Fruit fly (Drosophila melanogaster) whole organism, embryonic: Measurements from ENCODE around the gene Egfrap.

Experiments used
- ATbp ChIP-seq: fragments of 200-800 bp; sonication (Bioruptor generic); optimal IDR thresholded peaks from 2 replicates; lab custom pipeline; 2017; ENCODE audit warnings: missing biosample characterization, mild to moderate bottlenecking, missing genetic modification characterization, missing genetic modification reagents
- Atf-2 ChIP-seq: fragments of 200-800 bp; sonication (Bioruptor generic); optimal IDR thresholded peaks from 2 replicates; lab custom pipeline; 2016; ENCODE audit warnings: missing biosample characterization, missing genetic modification characterization
- CG10147 ChIP-seq: fragments of 200-800 bp; sonication (Bioruptor generic); optimal IDR thresholded peaks from 2 replicates; lab custom pipeline; 2019; ENCODE audit warnings: missing biosample characterization, mild to moderate bottlenecking, missing genetic modification characterization, moderate library complexity
- CG14050 ChIP-seq: fragments of 200-800 bp; sonication (Bioruptor generic); IDR thresholded peaks from 3 replicates; pipeline ENCODE4 v1.3.6; 2022; ENCODE audit warnings: missing biosample characterization, missing genetic modification characterization
- CG14710 ChIP-seq: fragments of 200-800 bp; sonication (Bioruptor generic); optimal IDR thresholded peaks from 3 replicates; lab custom pipeline; 2019; ENCODE audit warnings: missing biosample characterization, mild to moderate bottlenecking, missing genetic modification characterization, moderate library complexity
- CG15479 ChIP-seq: fragments of 200-800 bp; sonication (Bioruptor generic); optimal IDR thresholded peaks from 3 replicates; lab custom pipeline; 2019; ENCODE audit warnings: missing biosample characterization, mild to moderate bottlenecking, missing genetic modification characterization, moderate library complexity
- CG15601 ChIP-seq: fragments of 200-800 bp; sonication (Bioruptor generic); optimal IDR thresholded peaks from 3 replicates; lab custom pipeline; 2019; ENCODE audit warnings: missing biosample characterization, mild to moderate bottlenecking, missing genetic modification characterization, moderate library complexity
- CG16815 ChIP-seq: fragments of 200-800 bp; sonication (Bioruptor generic); optimal IDR thresholded peaks from 3 replicates; lab custom pipeline; 2017; ENCODE audit warnings: missing biosample characterization, mild to moderate bottlenecking, missing genetic modification characterization
- CG18262 ChIP-seq: fragments of 200-800 bp; optimal IDR thresholded peaks from 3 replicates; lab custom pipeline; 2019; ENCODE audit warnings: missing biosample characterization, mild to moderate bottlenecking, missing genetic modification characterization, moderate library complexity
- CG1832 ChIP-seq: fragments of 200-800 bp; sonication (Bioruptor generic); optimal IDR thresholded peaks from 2 replicates; lab custom pipeline; 2017; ENCODE audit warnings: missing biosample characterization, mild to moderate bottlenecking, missing genetic modification characterization, inconsistent platforms
- CG2202 ChIP-seq: fragments of 200-800 bp; sonication (Bioruptor generic); optimal IDR thresholded peaks from 2 replicates; lab custom pipeline; 2018; ENCODE audit warnings: missing biosample characterization, mild to moderate bottlenecking, missing genetic modification characterization
- CG33557 ChIP-seq: fragments of 200-800 bp; sonication (Bioruptor generic); optimal IDR thresholded peaks from 2 replicates; lab custom pipeline; 2019; ENCODE audit warnings: missing biosample characterization, mild to moderate bottlenecking, missing genetic modification characterization, moderate library complexity
- CG3407 ChIP-seq: fragments of 200-800 bp; sonication (Bioruptor generic); optimal IDR thresholded peaks from 2 replicates; lab custom pipeline; 2018; ENCODE audit warnings: missing biosample characterization, mild to moderate bottlenecking, missing genetic modification characterization
- CG4707 ChIP-seq: fragments of 200-800 bp; sonication (Bioruptor generic); optimal IDR thresholded peaks from 2 replicates; lab custom pipeline; 2018; ENCODE audit warnings: missing biosample characterization, mild to moderate bottlenecking, missing genetic modification characterization, moderate library complexity
- CG7745 ChIP-seq: fragments of 200-800 bp; sonication (Bioruptor generic); optimal IDR thresholded peaks from 2 replicates; lab custom pipeline; 2018; ENCODE audit warnings: missing biosample characterization, mild to moderate bottlenecking, missing genetic modification characterization, moderate library complexity
- CG9817 ChIP-seq: fragments of 200-800 bp; sonication (Bioruptor generic); optimal IDR thresholded peaks from 2 replicates; lab custom pipeline; 2018; ENCODE audit warnings: missing biosample characterization, mild to moderate bottlenecking, missing genetic modification characterization, moderate library complexity
- CrebB ChIP-seq: fragments of 200-800 bp; sonication (Bioruptor generic); optimal IDR thresholded peaks from 3 replicates; lab custom pipeline; 2018; ENCODE audit warnings: missing biosample characterization, mild to moderate bottlenecking, missing genetic modification characterization
- D19A ChIP-seq: fragments of 200-800 bp; optimal IDR thresholded peaks from 3 replicates; lab custom pipeline; 2019; ENCODE audit warnings: missing biosample characterization, mild to moderate bottlenecking, missing genetic modification characterization, moderate library complexity
- Eip74EF ChIP-seq, 2 experiments: fragments of 200-800 bp in 1 of 2; fragments of >200 bp in 1 of 2; sonication (Bioruptor generic) in 1 of 2; optimal IDR thresholded peaks; 2 replicates each; lab custom pipeline; 2017 to 2019; ENCODE audit warnings: missing biosample characterization in 2 of 2, missing genetic modification characterization in 2 of 2, mild to moderate bottlenecking in 1 of 2, moderate library complexity in 1 of 2
- HLHmδ ChIP-seq: fragments of 200-800 bp; sonication (Bioruptor generic); optimal IDR thresholded peaks from 2 replicates; lab custom pipeline; 2018; ENCODE audit warnings: missing biosample characterization, mild to moderate bottlenecking, missing genetic modification characterization, moderate library complexity
- Hand ChIP-seq: fragments of 200-800 bp; sonication (Bioruptor generic); optimal IDR thresholded peaks from 2 replicates; lab custom pipeline; 2017; ENCODE audit warnings: mild to moderate bottlenecking, missing biosample characterization, missing genetic modification reagents, missing genetic modification characterization
- Hr78 ChIP-seq, 2 experiments: fragments of 200-800 bp in 1 of 2; fragments of >200 bp in 1 of 2; sonication (Bioruptor generic) in 1 of 2; optimal IDR thresholded peaks; 2 replicates each; lab custom pipeline; 2017 to 2019; ENCODE audit warnings: missing biosample characterization in 2 of 2, missing genetic modification characterization in 2 of 2, mild to moderate bottlenecking in 1 of 2, moderate library complexity in 1 of 2
- Hsf ChIP-seq: fragments of 200-800 bp; sonication (Bioruptor generic); optimal IDR thresholded peaks from 3 replicates; lab custom pipeline; 2016; ENCODE audit warnings: missing biosample characterization, missing genetic modification characterization
- NFAT ChIP-seq: fragments of 200-800 bp; sonication (Bioruptor generic); IDR thresholded peaks from 2 replicates; pipeline ENCODE4 v1.3.6; 2022; ENCODE audit warnings: missing biosample characterization, missing genetic modification characterization
- Ravus ChIP-seq: fragments of 200-800 bp; sonication (Bioruptor generic); IDR thresholded peaks from 2 replicates; pipeline ENCODE4 v1.3.6; 2022; ENCODE audit warnings: missing biosample characterization, missing genetic modification characterization
- Six4 ChIP-seq: fragments of 200-800 bp; sonication (Bioruptor generic); optimal IDR thresholded peaks from 2 replicates; lab custom pipeline; 2016; ENCODE audit warnings: missing biosample characterization, missing genetic modification characterization
- Sry-β ChIP-seq: fragments of 200-800 bp; sonication (Bioruptor generic); optimal IDR thresholded peaks from 2 replicates; lab custom pipeline; 2018; ENCODE audit warnings: missing biosample characterization, mild to moderate bottlenecking, missing genetic modification characterization, moderate library complexity
- YL-1 ChIP-seq: fragments of 200-800 bp; sonication (Bioruptor generic); optimal IDR thresholded peaks from 3 replicates; lab custom pipeline; 2017; ENCODE audit warnings: missing biosample characterization, mild to moderate bottlenecking, missing genetic modification characterization
- ci ChIP-seq: fragments of 200-800 bp; sonication (Bioruptor generic); IDR thresholded peaks from 3 replicates; pipeline ENCODE4 v1.3.6; 2022; ENCODE audit warnings: missing biosample characterization, missing genetic modification characterization
- corto ChIP-seq: fragments of 200-800 bp; sonication (Bioruptor generic); optimal IDR thresholded peaks from 2 replicates; lab custom pipeline; 2016; ENCODE audit warnings: missing biosample characterization, mild to moderate bottlenecking, missing genetic modification characterization, moderate library complexity
- croc ChIP-seq: fragments of 200-800 bp; sonication (Bioruptor generic); conservative IDR thresholded peaks from 3 replicates; pipeline ENCODE4 v1.3.6; 2022; ENCODE audit warnings: missing biosample characterization, missing genetic modification characterization
- dmrt11E ChIP-seq: fragments of 200-800 bp; sonication (Bioruptor generic); optimal IDR thresholded peaks from 3 replicates; lab custom pipeline; 2018; ENCODE audit warnings: missing biosample characterization, mild to moderate bottlenecking, missing genetic modification characterization, moderate library complexity
- eve ChIP-seq, 2 experiments: fragments of >200 bp; optimal IDR thresholded peaks; 2 replicates each; lab custom pipeline; 2017; ENCODE audit warnings: missing biosample characterization in 2 of 2, missing genetic modification characterization in 2 of 2
- exex ChIP-seq: fragments of 200-800 bp; sonication (Bioruptor generic); optimal IDR thresholded peaks from 4 replicates; lab custom pipeline; 2018; ENCODE audit warnings: missing biosample characterization, mild to moderate bottlenecking, missing genetic modification characterization, moderate library complexity
- fru ChIP-seq: fragments of >200 bp; optimal IDR thresholded peaks from 2 replicates; lab custom pipeline; 2017
- grau ChIP-seq: fragments of 200-800 bp; optimal IDR thresholded peaks from 3 replicates; lab custom pipeline; 2019; ENCODE audit warnings: missing biosample characterization, mild to moderate bottlenecking, missing genetic modification characterization, moderate library complexity
- hbn ChIP-seq: fragments of 200-800 bp; sonication (Bioruptor generic); IDR thresholded peaks from 2 replicates; pipeline ENCODE4 v1.3.6; 2022; ENCODE audit warnings: missing biosample characterization, missing genetic modification characterization; ENCODE audit not compliant: partially characterized antibody
- ken ChIP-seq: fragments of 200-800 bp; sonication (Bioruptor generic); IDR thresholded peaks from 3 replicates; pipeline ENCODE4 v1.3.6; 2022; ENCODE audit warnings: missing biosample characterization, missing genetic modification characterization
- kni ChIP-seq: fragments of 200-800 bp; sonication (Bioruptor generic); optimal IDR thresholded peaks from 3 replicates; lab custom pipeline; 2017; ENCODE audit warnings: mild to moderate bottlenecking, missing biosample characterization, missing genetic modification reagents, missing genetic modification characterization
- nerfin-1 ChIP-seq: fragments of 200-800 bp; sonication (Bioruptor generic); optimal IDR thresholded peaks from 3 replicates; lab custom pipeline; 2019; ENCODE audit warnings: missing biosample characterization, mild to moderate bottlenecking, missing genetic modification characterization, moderate library complexity
- odd ChIP-seq: fragments of 200-800 bp; sonication (Bioruptor generic); optimal IDR thresholded peaks from 2 replicates; lab custom pipeline; 2017; ENCODE audit warnings: missing biosample characterization, mild to moderate bottlenecking, missing genetic modification characterization
- salm ChIP-seq: fragments of 200-800 bp; sonication (Bioruptor generic); optimal IDR thresholded peaks from 2 replicates; lab custom pipeline; 2018; ENCODE audit warnings: missing biosample characterization, mild to moderate bottlenecking, missing genetic modification characterization
- sd ChIP-seq: fragments of 200-800 bp; sonication (Bioruptor generic); optimal IDR thresholded peaks from 3 replicates; lab custom pipeline; 2018; ENCODE audit warnings: missing biosample characterization, mild to moderate bottlenecking, missing genetic modification characterization, moderate library complexity
- sens ChIP-seq: fragments of 200-800 bp; sonication (Bioruptor generic); peaks from one replicate; lab custom pipeline; 2016; ENCODE audit warnings: missing biosample characterization, missing genetic modification characterization
- sqz ChIP-seq: fragments of 200-800 bp; sonication (Bioruptor generic); optimal IDR thresholded peaks from 3 replicates; lab custom pipeline; 2018; ENCODE audit warnings: missing biosample characterization, mild to moderate bottlenecking, missing genetic modification characterization
- wek ChIP-seq: fragments of 200-800 bp; sonication (Bioruptor generic); optimal IDR thresholded peaks from 3 replicates; lab custom pipeline; 2018; ENCODE audit warnings: missing biosample characterization, mild to moderate bottlenecking, missing genetic modification characterization, moderate library complexity

The Egfrap gene

dm6 chr3L:5952132-5952531, 1.7 kb upstream of the Egfrap start (continued):
- TF ChIP-seq HLHmδ (no peak), CG1832 (no peak), Atf-2 (GFP tag; lab: Kevin White, UChicago) (no peak), CG3407 (GFP tag; lab: Kevin White, UChicago) (no peak), CG33557 (GFP tag; lab: Kevin White, UChicago) (no peak), Ravus (GFP tag; lab: Robert Waterston, UW) (no peak), Hand (GFP tag; lab: Kevin White, UChicago) (no peak), dmrt11E (tag; lab: Kevin White, UChicago) (peak; percentile 58), YL-1 (GFP tag; lab: Kevin White, UChicago) (no peak), Eip74EF (GFP tag; optimal IDR thresholded peaks at IDR 0.05; lab: Kevin White, UChicago) (peak in 1 of 2 experiments; percentile 38), Six4 (GFP tag; lab: Kevin White, UChicago) (peak; percentile 6), fru (lab: Kevin White, UChicago) (no peak), NFAT (GFP tag; lab: Robert Waterston, UW) (no peak), ken (no peak), CG16815 (GFP tag; lab: Kevin White, UChicago) (no peak), CG9817 (tag; lab: Kevin White, UChicago) (no peak), grau (tag; lab: Kevin White, UChicago) (peak; percentile 21), croc (GFP tag; lab: Robert Waterston, UW) (peak; percentile 36; the same call in 2 of the 3 replicates), CrebB (tag; lab: Kevin White, UChicago) (no peak), corto (GFP tag; lab: Kevin White, UChicago) (no peak), CG14050 (no peak)

dm6 chr3L:5947110-5947731, 3.2 kb downstream of the Egfrap start:
- TF ChIP-seq CG14710 (peak; percentile 12), CG15601 (tag; lab: Kevin White, UChicago) (peak; percentile 29), sens (peak; percentile 64), ci (peak; percentile 46; the same call in 1 of the 3 replicates), Hr78 (GFP tag; optimal IDR thresholded peaks at IDR 0.05; lab: Kevin White, UChicago) (peak in 1 of 2 experiments; percentile 15), CrebB (tag; lab: Kevin White, UChicago) (no peak), sqz (GFP tag; lab: Kevin White, UChicago) (peak; percentile 3), CG4707 (no peak), hbn (GFP tag; lab: Robert Waterston, UW) (no peak), wek (GFP tag; lab: Kevin White, UChicago) (peak; percentile 10), CG10147 (GFP tag; lab: Kevin White, UChicago) (no peak), exex (tag; lab: Kevin White, UChicago) (peak; percentile 37), Hsf (GFP tag; lab: Kevin White, UChicago) (no peak), CG33557 (GFP tag; lab: Kevin White, UChicago) (peak; percentile 49), sd (tag; lab: Kevin White, UChicago) (peak; percentile 57), CG7745 (tag; lab: Kevin White, UChicago) (peak; percentile 76), CG18262 (peak; percentile 9), HLHmδ (peak; percentile 4), CG2202 (tag; lab: Kevin White, UChicago) (peak; percentile 34), eve (GFP tag; optimal IDR thresholded peaks at IDR 0.05; lab: Kevin White, UChicago) (peak in 1 of 2 experiments; percentile 46), CG3407 (GFP tag; lab: Kevin White, UChicago) (peak; percentile 21), dmrt11E (tag; lab: Kevin White, UChicago) (peak; percentile 5), nerfin-1 (tag; lab: Kevin White, UChicago) (peak; percentile 1), CG15479 (GFP tag; lab: Kevin White, UChicago) (peak; percentile 14), odd (GFP tag; lab: Kevin White, UChicago) (peak; percentile 42), salm (peak; percentile 81), D19A (tag; lab: Kevin White, UChicago) (peak; percentile 91), kni (GFP tag; lab: Kevin White, UChicago) (peak; percentile 85), Sry-β (GFP tag; lab: Kevin White, UChicago) (peak; percentile 15), ATbp (GFP tag; lab: Kevin White, UChicago) (peak; percentile 27)
